Fruit fly (Drosophila melanogaster) whole organism: ENCODE measurements around the gene FucTA.

ENCODE experiments used
- CG8478 ChIP-seq: fragments of >200 bp; optimal IDR thresholded peaks from 2 replicates; lab custom pipeline; 2018; ENCODE audit warnings: inconsistent platforms
- EcR ChIP-seq, 2 experiments: fragments of >200 bp; optimal IDR thresholded peaks; 2 replicates each; lab custom pipeline; 2017; ENCODE audit warnings: missing biosample characterization in 2 of 2, missing genetic modification characterization in 2 of 2, missing genetic modification reagents in 2 of 2
- pan ChIP-seq: fragments of >200 bp; optimal IDR thresholded peaks from 2 replicates; lab custom pipeline; 2017
- psq ChIP-seq: fragments of >200 bp; optimal IDR thresholded peaks from 2 replicates; lab custom pipeline; 2017
- usp ChIP-seq: fragments of >200 bp; optimal IDR thresholded peaks from 2 replicates; lab custom pipeline; 2017; ENCODE audit warnings: missing biosample characterization, missing genetic modification characterization, mixed read lengths

DNA sequence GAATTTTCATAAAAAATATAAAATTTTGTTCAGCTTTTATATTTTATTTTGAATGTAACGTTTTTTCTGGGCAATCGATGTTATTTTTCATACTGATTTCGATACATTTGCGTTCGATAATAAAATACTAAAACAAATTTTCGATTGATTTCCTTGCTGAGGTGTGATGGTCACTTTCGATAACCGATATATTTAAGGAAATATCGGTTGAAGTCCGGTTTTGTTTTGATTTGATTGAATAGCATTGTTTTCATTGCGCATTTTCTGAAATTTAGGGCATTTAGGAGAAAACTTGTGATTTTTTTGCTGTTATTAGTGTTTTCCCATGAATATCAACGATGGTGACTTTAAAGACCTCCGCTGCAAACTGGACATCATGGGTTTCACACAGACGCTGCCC is 30.4 kb upstream of the FucTA start, which contains the start of gene Cep135:
- TF ChIP-seq usp (no peak), psq (lab: Kevin White, UChicago) (no peak), EcR (GFP tag; optimal IDR thresholded peaks at IDR 0.05; lab: Kevin White, UChicago) (no peak), pan (no peak), CG8478 (lab: Kevin White, UChicago) (no peak)
